Fruit fly (Drosophila melanogaster): ENCODE results near the gene CG8202.
A peak's percentile ranks its signal among the peaks of the same experiment; 100 is the strongest.

The CG8202 gene

DNA sequence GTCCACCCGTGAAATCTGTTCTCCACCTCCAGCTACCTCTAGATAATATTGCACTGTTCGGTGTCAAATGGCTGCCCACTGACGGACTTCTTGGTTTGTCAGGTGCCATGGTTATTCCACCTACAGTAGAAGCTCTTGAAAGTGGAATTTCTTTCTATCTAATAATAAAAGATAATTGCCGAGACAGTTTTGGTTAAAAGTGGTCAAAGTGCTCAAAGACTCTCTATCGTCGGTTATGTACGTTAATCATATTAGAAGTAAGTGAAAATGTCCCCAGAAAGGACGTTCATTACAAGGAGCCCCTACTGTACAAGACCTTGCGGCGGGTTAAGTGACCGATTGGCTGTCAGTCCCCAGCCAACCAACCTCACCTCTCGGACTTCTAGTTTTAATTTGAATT, 12.3 kb downstream of the CG8202 start (continued):
- peak; percentile 34 for TF ChIP-seq az2 (GFP tag; optimal IDR thresholded peaks at IDR 0.05)
- no peak for TF ChIP-seq CG43689 (GFP tag; IDR thresholded peaks at IDR 0.05)
- TF ChIP-seq vnd (GFP tag; IDR thresholded peaks at IDR 0.05; ENCODE audit: partially characterized antibody), result no peak
- no peak for TF ChIP-seq unc-4 (GFP tag; IDR thresholded peaks at IDR 0.05; ENCODE audit: partially characterized antibody)
- TF ChIP-seq vvl (GFP tag; IDR thresholded peaks at IDR 0.05), result peak; percentile 59
- TF ChIP-seq CG16863 (GFP tag; optimal IDR thresholded peaks at IDR 0.05), result peak; percentile 26
- TF ChIP-seq gro (GFP tag; optimal IDR thresholded peaks at IDR 0.05), result no peak
- TF ChIP-seq Atf3 (GFP tag; optimal IDR thresholded peaks at IDR 0.05), result no peak
- TF ChIP-seq CG18764 (GFP tag; optimal IDR thresholded peaks at IDR 0.05), result peak; percentile 7
- no peak for TF ChIP-seq Usf (GFP tag; optimal IDR thresholded peaks at IDR 0.05)
- TF ChIP-seq NFAT (GFP tag; IDR thresholded peaks at IDR 0.05), result no peak
- TF ChIP-seq pan (optimal IDR thresholded peaks at IDR 0.05), result no peak
- TF ChIP-seq pan (GFP tag; optimal IDR thresholded peaks at IDR 0.05 in 1 of 2, IDR thresholded peaks at IDR 0.05 in 1 of 2), result peak in 1 of 2 experiments; percentile 48
- no peak for TF ChIP-seq CG9727 (GFP tag; optimal IDR thresholded peaks at IDR 0.05)
- no peak for TF ChIP-seq p53 (GFP tag; optimal IDR thresholded peaks at IDR 0.05)
- TF ChIP-seq CG13624 (GFP tag; optimal IDR thresholded peaks at IDR 0.05), result no peak
- no peak for TF ChIP-seq Mrtf (GFP tag; IDR thresholded peaks at IDR 0.05)
- TF ChIP-seq Hand (GFP tag; optimal IDR thresholded peaks at IDR 0.05), result no peak
- TF ChIP-seq CG7786 (GFP tag; optimal IDR thresholded peaks at IDR 0.05), result peak; percentile 23
- peak; percentile 40; the same call in 2 of the 3 replicates for TF ChIP-seq CG7357 (GFP tag; IDR thresholded peaks at IDR 0.05)
- no peak for TF ChIP-seq CG10654 (GFP tag; optimal IDR thresholded peaks at IDR 0.05)
- TF ChIP-seq BEAF-32 (GFP tag; optimal IDR thresholded peaks at IDR 0.05), result no peak
- TF ChIP-seq CG15601 (tag; optimal IDR thresholded peaks at IDR 0.05), result peak; percentile 34
- peak; percentile 7 for TF ChIP-seq kni (GFP tag; optimal IDR thresholded peaks at IDR 0.05)
- peak; percentile 10; the same call in 1 of the 2 replicates for TF ChIP-seq peb (GFP tag; IDR thresholded peaks at IDR 0.05)
- no peak for TF ChIP-seq disco-r (GFP tag; optimal IDR thresholded peaks at IDR 0.05)
- 0 out of 2 replicates have a peak, but pooled peaks have one; percentile 15 for TF ChIP-seq CG17328 (GFP tag; IDR thresholded peaks at IDR 0.05)
- TF ChIP-seq CG15514 (GFP tag; optimal IDR thresholded peaks at IDR 0.05), result no peak
- TF ChIP-seq hb (GFP tag; IDR thresholded peaks at IDR 0.05; ENCODE audit: partially characterized antibody), result no peak
- no peak for TF ChIP-seq CrebB (tag; optimal IDR thresholded peaks at IDR 0.05)
- TF ChIP-seq CG12236 (GFP tag; optimal IDR thresholded peaks at IDR 0.05), result no peak
- no peak for TF ChIP-seq hbn (GFP tag; IDR thresholded peaks at IDR 0.05; ENCODE audit: partially characterized antibody)
- TF ChIP-seq nau (GFP tag; optimal IDR thresholded peaks at IDR 0.05), result no peak
- no peak for TF ChIP-seq kay (GFP tag; optimal IDR thresholded peaks at IDR 0.05)
- TF ChIP-seq Lpt (GFP tag; optimal IDR thresholded peaks at IDR 0.05), result no peak
- no peak for TF ChIP-seq tx (GFP tag; optimal IDR thresholded peaks at IDR 0.05)
- no peak for TF ChIP-seq NC2β (GFP tag; optimal IDR thresholded peaks at IDR 0.05)
- peak; percentile 17 for TF ChIP-seq CG13296 (GFP tag; optimal IDR thresholded peaks at IDR 0.05)
- no peak for TF ChIP-seq CG13287 (GFP tag; IDR thresholded peaks at IDR 0.05; ENCODE audit: partially characterized antibody)
- TF ChIP-seq ash1 (GFP tag; optimal IDR thresholded peaks at IDR 0.05), result no peak
- peak; percentile 85 for TF ChIP-seq row (GFP tag; IDR thresholded peaks at IDR 0.05)
- TF ChIP-seq CG32767 (GFP tag; IDR thresholded peaks at IDR 0.05), result peak; percentile 39; the same call in 1 of the 2 replicates
- peak; percentile 22 for TF ChIP-seq CG30431 (GFP tag; optimal IDR thresholded peaks at IDR 0.05)
- no peak for TF ChIP-seq CG11085 (GFP tag; IDR thresholded peaks at IDR 0.05)
- TF ChIP-seq CG6689 (GFP tag; IDR thresholded peaks at IDR 0.05), result peak; percentile 61
- peak; percentile 52 for TF ChIP-seq CG14441 (GFP tag; IDR thresholded peaks at IDR 0.05)
- TF ChIP-seq ab (GFP tag; optimal IDR thresholded peaks at IDR 0.05), result no peak
- no peak for TF ChIP-seq CG2116 (GFP tag; optimal IDR thresholded peaks at IDR 0.05)
- TF ChIP-seq CG31224 (GFP tag; IDR thresholded peaks at IDR 0.05), result no peak
- TF ChIP-seq Tbp (GFP tag; optimal IDR thresholded peaks at IDR 0.05), result no peak
- TF ChIP-seq Hr3 (GFP tag; optimal IDR thresholded peaks at IDR 0.05), result peak; percentile 27
- no peak for TF ChIP-seq Gsc (GFP tag; IDR thresholded peaks at IDR 0.05)

Data from whole organism, embryonic.